Worm (Caenorhabditis elegans) whole organism, midembryonic: Measurements from ENCODE around the gene F25B5.3.

Source experiments
- T22C8.4 ChIP-seq: fragments of 200-800 bp; sonication (Bioruptor generic); IDR thresholded peaks from 2 replicates; pipeline ENCODE4 v1.3.6; 2022; ENCODE audit warnings: missing genetic modification characterization, missing compliant biosample characterization
- cog-1 ChIP-seq: sonication (generic microtip); optimal IDR thresholded peaks from 2 replicates; lab custom pipeline; 2016; ENCODE audit warnings: missing genetic modification characterization, missing compliant biosample characterization
- flt-1 ChIP-seq: fragments of 200-800 bp; sonication (Bioruptor generic); IDR thresholded peaks from 2 replicates; pipeline ENCODE4 v1.3.6; 2022; ENCODE audit warnings: missing genetic modification characterization, missing compliant biosample characterization
- klf-2 ChIP-seq: fragments of 200-800 bp; sonication (Bioruptor generic); conservative IDR thresholded peaks from 2 replicates; pipeline ENCODE4 v1.3.6; 2022; ENCODE audit warnings: missing genetic modification reagents, missing genetic modification characterization, missing compliant biosample characterization
- med-1 ChIP-seq: sonication (generic microtip); optimal IDR thresholded peaks from 2 replicates; lab custom pipeline; 2017; ENCODE audit warnings: missing genetic modification characterization, mild to moderate bottlenecking, missing compliant biosample characterization, antibody characterized with exemption, missing genetic modification reagents; ENCODE audit not compliant: insufficient read depth
- ref-1 ChIP-seq: fragments of 200-800 bp; sonication (Bioruptor generic); conservative IDR thresholded peaks from 2 replicates; pipeline ENCODE4 v1.3.6; 2022; ENCODE audit warnings: missing genetic modification reagents, missing genetic modification characterization, missing compliant biosample characterization
- tab-1 ChIP-seq: fragments of 200-800 bp; sonication (Bioruptor generic); IDR thresholded peaks from 2 replicates; pipeline ENCODE4 v1.3.6; 2022; ENCODE audit warnings: missing genetic modification characterization, missing compliant biosample characterization
- ztf-23 ChIP-seq: fragments of 200-800 bp; sonication (Bioruptor generic); IDR thresholded peaks from 2 replicates; pipeline ENCODE4 v1.3.6; 2022; ENCODE audit warnings: missing genetic modification reagents, missing genetic modification characterization, missing compliant biosample characterization
- ztf-29 ChIP-seq: fragments of 200-800 bp; sonication (Bioruptor generic); IDR thresholded peaks from 2 replicates; pipeline ENCODE4 v1.3.6; 2022; ENCODE audit warnings: missing genetic modification reagents, missing genetic modification characterization, missing compliant biosample characterization

DNA sequence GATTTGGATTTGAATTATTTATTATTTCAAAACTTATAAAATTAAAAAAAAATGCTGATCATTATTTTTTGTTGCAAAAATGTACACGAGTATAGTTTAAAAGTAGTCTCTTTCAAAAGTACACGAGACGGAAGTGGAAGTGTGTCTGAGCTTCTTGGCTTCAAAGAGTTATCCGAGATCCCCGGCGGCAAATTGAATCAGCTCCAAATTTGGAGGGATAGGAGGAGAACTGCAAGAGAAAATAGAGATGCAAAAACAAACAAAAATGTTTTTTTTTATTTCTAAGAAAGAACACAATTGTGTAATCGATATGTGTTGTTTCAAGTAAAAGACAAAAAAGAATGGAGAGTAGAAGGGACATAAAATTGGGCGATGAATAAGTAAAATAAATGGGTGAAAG, 46.1 kb upstream of the F25B5.3 start:
- TF ChIP-seq ztf-23 (GFP tag; lab: Robert Waterston, UW) (no peak), tab-1 (no peak), T22C8.4 (no peak), med-1 (GFP tag; lab: Kevin White, UChicago) (no peak), flt-1 (GFP tag; lab: Robert Waterston, UW) (no peak), cog-1 (tag; lab: Kevin White, UChicago) (no peak), ztf-29 (GFP tag; lab: Robert Waterston, UW) (no peak), ref-1 (no peak), klf-2 (GFP tag; lab: Robert Waterston, UW) (no peak)
